Fruit fly (Drosophila melanogaster): ENCODE results near the gene Pgant4.

Gene Pgant4

dm6 chr2L:3457007-3457406, 15.4 kb upstream of the Pgant4 start, which contains the start of the genes Cog3 and Sec5 (continued):
- TF ChIP-seq CG17802 (tag; optimal IDR thresholded peaks at IDR 0.05) = peak; percentile 24
- peak; percentile 62 for TF ChIP-seq HLH54F (GFP tag; optimal IDR thresholded peaks at IDR 0.05)
- TF ChIP-seq CG4424 (GFP tag; optimal IDR thresholded peaks at IDR 0.05) = peak; percentile 70
- TF ChIP-seq chm (GFP tag; IDR thresholded peaks at IDR 0.05) = no peak
- TF ChIP-seq CG34224 (GFP tag; IDR thresholded peaks at IDR 0.05; ENCODE audit: partially characterized antibody) = no peak
- TF ChIP-seq Elba2 (GFP tag; optimal IDR thresholded peaks at IDR 0.05) = peak; percentile 20
- peak; percentile 71; the same call in 2 of the 3 replicates for TF ChIP-seq dysf (GFP tag; IDR thresholded peaks at IDR 0.05)
- TF ChIP-seq Ets65A (GFP tag) = peak; percentile 61
- no peak for TF ChIP-seq CG5953 (GFP tag; IDR thresholded peaks at IDR 0.05)
- no peak for TF ChIP-seq lab (GFP tag; optimal IDR thresholded peaks at IDR 0.05)
- peak; percentile 55; the same call in 2 of the 3 replicates for TF ChIP-seq Dbx (GFP tag; IDR thresholded peaks at IDR 0.05)
- TF ChIP-seq odd (GFP tag; optimal IDR thresholded peaks at IDR 0.05) = no peak
- peak; percentile 2 for TF ChIP-seq CG8944 (GFP tag; optimal IDR thresholded peaks at IDR 0.05)
- peak; percentile 56 for TF ChIP-seq pzg (GFP tag; optimal IDR thresholded peaks at IDR 0.05)
- TF ChIP-seq CG1603 (tag; optimal IDR thresholded peaks at IDR 0.05) = no peak
- peak; percentile 72 for TF ChIP-seq nmo (GFP tag; optimal IDR thresholded peaks at IDR 0.05)
- peak; percentile 60 for TF ChIP-seq CG9609 (GFP tag; optimal IDR thresholded peaks at IDR 0.05)
- no peak for TF ChIP-seq HLHmδ (GFP tag; optimal IDR thresholded peaks at IDR 0.05)
- peak; percentile 36 for TF ChIP-seq CG17912 (GFP tag; optimal IDR thresholded peaks at IDR 0.05)
- TF ChIP-seq CG12299 (tag; optimal IDR thresholded peaks at IDR 0.05) = no peak
- peak; percentile 26; the same call in 2 of the 3 replicates for TF ChIP-seq croc (GFP tag; conservative IDR thresholded peaks at IDR 0.05)
- no peak for TF ChIP-seq CG1529 (GFP tag; optimal IDR thresholded peaks at IDR 0.05)
- TF ChIP-seq Sox100B (GFP tag; optimal IDR thresholded peaks at IDR 0.05) = no peak
- no peak for TF ChIP-seq CG1233 (GFP tag; optimal IDR thresholded peaks at IDR 0.05)
- TF ChIP-seq HLH4C (GFP tag; IDR thresholded peaks at IDR 0.05; ENCODE audit: partially characterized antibody) = no peak
- TF ChIP-seq lilli (GFP tag; optimal IDR thresholded peaks at IDR 0.05) = peak; percentile 52
- TF ChIP-seq trem (tag; optimal IDR thresholded peaks at IDR 0.05) = peak; percentile 83
- TF ChIP-seq row (GFP tag; IDR thresholded peaks at IDR 0.05) = peak; percentile 97
- peak; percentile 21; the same call in 1 of the 2 replicates for TF ChIP-seq CG13287 (GFP tag; IDR thresholded peaks at IDR 0.05; ENCODE audit: partially characterized antibody)
- peak; percentile 23; the same call in 1 of the 2 replicates for TF ChIP-seq Ada2b (GFP tag; IDR thresholded peaks at IDR 0.05)
- TF ChIP-seq CG3995 (GFP tag; optimal IDR thresholded peaks at IDR 0.05) = peak; percentile 31
- no peak for TF ChIP-seq CG7271 (tag; optimal IDR thresholded peaks at IDR 0.05)
- TF ChIP-seq CG11085 (GFP tag; IDR thresholded peaks at IDR 0.05) = 0 out of 2 replicates have a peak, but pooled peaks have one; percentile 32
- peak; percentile 30 for TF ChIP-seq kay (GFP tag; optimal IDR thresholded peaks at IDR 0.05)
- no peak for TF ChIP-seq Jarid2 (GFP tag; optimal IDR thresholded peaks at IDR 0.05)
- peak; percentile 11 for TF ChIP-seq Atf-2 (GFP tag; optimal IDR thresholded peaks at IDR 0.05)
- no peak for TF ChIP-seq Hey (tag; optimal IDR thresholded peaks at IDR 0.05)
- peak; percentile 30 for TF ChIP-seq CG7786 (GFP tag; optimal IDR thresholded peaks at IDR 0.05)
- TF ChIP-seq inv (GFP tag; IDR thresholded peaks at IDR 0.05; ENCODE audit: partially characterized antibody) = no peak
- TF ChIP-seq Max (GFP tag; optimal IDR thresholded peaks at IDR 0.05) = peak; percentile 48
- peak; percentile 93 to 98 for TF ChIP-seq crp (GFP tag; optimal IDR thresholded peaks at IDR 0.05)
- no peak for TF ChIP-seq TFAM (GFP tag; optimal IDR thresholded peaks at IDR 0.05)
- no peak for TF ChIP-seq pfk (GFP tag; optimal IDR thresholded peaks at IDR 0.05)
- TF ChIP-seq mld (GFP tag; IDR thresholded peaks at IDR 0.05; ENCODE audit: partially characterized antibody) = no peak
- peak; percentile 34 for TF ChIP-seq CG1602 (GFP tag; optimal IDR thresholded peaks at IDR 0.05)
- TF ChIP-seq Bteb2 (GFP tag; optimal IDR thresholded peaks at IDR 0.05) = peak; percentile 20
- peak; percentile 32; the same call in 1 of the 2 replicates for TF ChIP-seq CG14667 (GFP tag; IDR thresholded peaks at IDR 0.05)
- peak; percentile 7 for TF ChIP-seq cato (GFP tag; optimal IDR thresholded peaks at IDR 0.05; ENCODE audit: borderline replicate concordance)
- no peak for TF ChIP-seq gce (GFP tag; IDR thresholded peaks at IDR 0.05)
- no peak for TF ChIP-seq trh (GFP tag; optimal IDR thresholded peaks at IDR 0.05)
